Worm (Caenorhabditis elegans): Measurements from ENCODE around the gene C26H9A.3.

DNA sequence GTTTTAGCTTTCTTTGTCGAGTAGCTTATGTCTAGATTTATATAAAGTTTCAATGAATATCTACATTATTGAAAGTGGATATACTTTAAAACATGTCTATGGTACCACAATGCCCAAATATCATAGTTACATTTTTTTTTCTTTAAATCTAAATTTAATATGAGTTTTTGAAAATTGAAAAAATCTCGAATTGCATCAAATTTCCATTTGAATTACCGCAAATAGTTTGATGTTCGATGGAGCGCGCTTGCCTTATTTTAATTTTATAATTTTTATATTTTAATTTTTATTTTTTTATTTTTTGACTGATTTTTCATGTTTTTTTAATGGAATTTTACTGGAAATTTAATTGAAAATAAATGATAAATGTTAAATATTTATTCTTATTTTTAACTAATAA lies 35.5 kb upstream of the C26H9A.3 start, which contains the start of gene T23B5.4:
- TF ChIP-seq dao-5 (tag; optimal IDR thresholded peaks at IDR 0.05) (no peak), W03F9.2 (tag; optimal IDR thresholded peaks at IDR 0.05) (no peak), him-1 (tag; optimal IDR thresholded peaks at IDR 0.05) (no peak)

Data from whole organism, L4/young adult.